Fruit fly (Drosophila melanogaster): ENCODE results near the gene Naa60.

- TF ChIP-seq cic (GFP tag; optimal IDR thresholded peaks at IDR 0.05) (peak; percentile 57), CG12768 (GFP tag; optimal IDR thresholded peaks at IDR 0.05) (peak; percentile 37), toe (GFP tag; optimal IDR thresholded peaks at IDR 0.05) (no peak)
Measured at dm6 chr3L:9760151-9760749, 33.6 kb downstream of the Naa60 start, which contains the start of gene CG42268.
